Fruit fly (Drosophila melanogaster): Measurements from ENCODE around the gene CG3213.

- TF ChIP-seq Dfd (GFP tag; optimal IDR thresholded peaks at IDR 0.05) (no peak), br (GFP tag; optimal IDR thresholded peaks at IDR 0.05) (no peak), Hnf4 (GFP tag; optimal IDR thresholded peaks at IDR 0.05) (no peak), psq (GFP tag; optimal IDR thresholded peaks at IDR 0.05) (no peak), h (GFP tag; optimal IDR thresholded peaks at IDR 0.05) (no peak), dsf (GFP tag; optimal IDR thresholded peaks at IDR 0.05; ENCODE audit: borderline replicate concordance) (no peak), sv (GFP tag; optimal IDR thresholded peaks at IDR 0.05) (no peak), Vsx2 (GFP tag; optimal IDR thresholded peaks at IDR 0.05; ENCODE audit: partially characterized antibody) (no peak), Hr78 (GFP tag; optimal IDR thresholded peaks at IDR 0.05) (no peak)
These were observed 37.5 kb upstream of the CG3213 start for dm6 chr2L:3556937-3557336.

All from whole organism, wandering third instar larva.